Worm (Caenorhabditis elegans) whole organism, late embryonic: ENCODE results near the gene srsx-8.
"Not testable (repeated sequence)": the region's sequence is repeated elsewhere in the genome, so short reads cannot be mapped to it uniquely, and the experiment has no call there.

Experiments used
- C08G9.2 ChIP-seq: sonication (generic microtip); optimal IDR thresholded peaks from 2 replicates; lab custom pipeline; 2016; ENCODE audit warnings: mild to moderate bottlenecking, missing genetic modification characterization, moderate library complexity, missing compliant biosample characterization
- F13H6.1 ChIP-seq: sonication (generic microtip); optimal IDR thresholded peaks from 2 replicates; lab custom pipeline; 2016; ENCODE audit warnings: missing genetic modification characterization, missing compliant biosample characterization
- T23F11.4 ChIP-seq: fragments of 200-800 bp; sonication (Bioruptor generic); optimal IDR thresholded peaks from 2 replicates; lab custom pipeline; 2018; ENCODE audit warnings: mild to moderate bottlenecking, missing genetic modification characterization, missing compliant biosample characterization
- Y22D7AL.16 ChIP-seq: sonication (generic microtip); optimal IDR thresholded peaks from 2 replicates; lab custom pipeline; 2016; ENCODE audit warnings: missing genetic modification characterization, missing compliant biosample characterization
- ahr-1 ChIP-seq: sonication (generic microtip); optimal IDR thresholded peaks from 2 replicates; lab custom pipeline; 2016; ENCODE audit warnings: missing genetic modification characterization, missing compliant biosample characterization
- ama-1 ChIP-seq: fragments of 150-350 bp; optimal IDR thresholded peaks from 2 replicates; lab custom pipeline; 2014
- ceh-18 ChIP-seq: sonication (generic microtip); optimal IDR thresholded peaks from 2 replicates; lab custom pipeline; 2016; ENCODE audit warnings: missing genetic modification characterization, missing compliant biosample characterization
- ceh-2 ChIP-seq: sonication (generic microtip); optimal IDR thresholded peaks from 2 replicates; lab custom pipeline; 2016; ENCODE audit warnings: missing genotype, missing genetic modification characterization, missing compliant biosample characterization
- ceh-31 ChIP-seq: sonication (generic microtip); optimal IDR thresholded peaks from 2 replicates; lab custom pipeline; 2016; ENCODE audit warnings: missing genetic modification characterization, missing compliant biosample characterization
- ceh-45 ChIP-seq: fragments of 200-800 bp; sonication (Bioruptor generic); IDR thresholded peaks from 2 replicates; pipeline ENCODE4 v1.3.6; 2022; ENCODE audit warnings: missing genetic modification reagents, missing genetic modification characterization, missing compliant biosample characterization
- ceh-48 ChIP-seq: sonication (generic microtip); optimal IDR thresholded peaks from 2 replicates; lab custom pipeline; 2016; ENCODE audit warnings: missing genetic modification characterization, inconsistent platforms, missing compliant biosample characterization
- ceh-9 ChIP-seq: sonication (generic microtip); optimal IDR thresholded peaks from 2 replicates; lab custom pipeline; 2016; ENCODE audit warnings: mild to moderate bottlenecking, missing genetic modification characterization, inconsistent platforms, missing compliant biosample characterization
- dmd-4 ChIP-seq: sonication (generic microtip); optimal IDR thresholded peaks from 2 replicates; lab custom pipeline; 2016; ENCODE audit warnings: borderline replicate concordance, missing genetic modification characterization, missing compliant biosample characterization
- dve-1 ChIP-seq: sonication (generic microtip); optimal IDR thresholded peaks from 2 replicates; lab custom pipeline; 2017; ENCODE audit warnings: antibody characterized with exemption, mild to moderate bottlenecking, missing genetic modification characterization, missing compliant biosample characterization
- elt-2 ChIP-seq: sonication (generic microtip); optimal IDR thresholded peaks from 2 replicates; lab custom pipeline; 2016; ENCODE audit warnings: missing genetic modification reagents, missing genetic modification characterization, missing compliant biosample characterization
- elt-4 ChIP-seq: sonication (generic microtip); optimal IDR thresholded peaks from 2 replicates; lab custom pipeline; 2016; ENCODE audit warnings: missing genetic modification characterization, missing compliant biosample characterization
- ets-4 ChIP-seq: sonication (generic microtip); optimal IDR thresholded peaks from 2 replicates; lab custom pipeline; 2016; ENCODE audit warnings: missing genetic modification characterization, missing compliant biosample characterization
- fkh-10 ChIP-seq: fragments of 150-350 bp; optimal IDR thresholded peaks from 2 replicates; lab custom pipeline; 2014; ENCODE audit warnings: missing biosample characterization, missing genetic modification reagents, missing genetic modification characterization
- fkh-6 ChIP-seq: sonication (generic microtip); optimal IDR thresholded peaks from 2 replicates; lab custom pipeline; 2016; ENCODE audit warnings: missing genetic modification characterization, missing compliant biosample characterization
- gmeb-2 ChIP-seq: sonication (generic microtip); optimal IDR thresholded peaks from 2 replicates; lab custom pipeline; 2016; ENCODE audit warnings: missing genetic modification characterization, inconsistent platforms, missing compliant biosample characterization
- hlh-13 ChIP-seq: fragments of 200-800 bp; sonication (Bioruptor generic); optimal IDR thresholded peaks from 2 replicates; lab custom pipeline; 2018; ENCODE audit warnings: mild to moderate bottlenecking, missing genetic modification characterization, missing compliant biosample characterization
- lin-11 ChIP-seq: fragments of 200-800 bp; sonication (Bioruptor generic); optimal IDR thresholded peaks from 2 replicates; lab custom pipeline; 2018; ENCODE audit warnings: mild to moderate bottlenecking, missing genetic modification characterization, missing compliant biosample characterization
- madf-2 ChIP-seq: sonication (generic microtip); optimal IDR thresholded peaks from 2 replicates; lab custom pipeline; 2017; ENCODE audit warnings: missing genetic modification characterization, missing compliant biosample characterization
- mec-3 ChIP-seq: sonication (generic microtip); optimal IDR thresholded peaks from 2 replicates; lab custom pipeline; 2016; ENCODE audit warnings: borderline replicate concordance, missing genetic modification characterization, missing compliant biosample characterization
- nfya-1 ChIP-seq: sonication (generic microtip); optimal IDR thresholded peaks from 2 replicates; lab custom pipeline; 2017; ENCODE audit warnings: missing genetic modification characterization, mild to moderate bottlenecking, missing compliant biosample characterization, antibody characterized with exemption, moderate library complexity
- nhr-11 ChIP-seq: fragments of 150-350 bp; optimal IDR thresholded peaks from 2 replicates; lab custom pipeline; 2014; ENCODE audit warnings: missing biosample characterization, missing genetic modification characterization
- nhr-232 ChIP-seq: sonication (generic microtip); optimal IDR thresholded peaks from 2 replicates; lab custom pipeline; 2016; ENCODE audit warnings: missing genetic modification characterization, missing compliant biosample characterization
- npax-4 ChIP-seq: sonication (generic microtip); optimal IDR thresholded peaks from 2 replicates; lab custom pipeline; 2016; ENCODE audit warnings: missing genetic modification characterization, missing compliant biosample characterization
- pax-1 ChIP-seq: fragments of 150-350 bp; optimal IDR thresholded peaks from 2 replicates; lab custom pipeline; 2014; ENCODE audit warnings: missing biosample characterization, missing genetic modification characterization
- pha-4 ChIP-seq: fragments of 150-350 bp; optimal IDR thresholded peaks from 2 replicates; lab custom pipeline; 2018; ENCODE audit warnings: missing biosample characterization, missing genetic modification reagents, missing genetic modification characterization
- rnt-1 ChIP-seq: sonication (generic microtip); optimal IDR thresholded peaks from 2 replicates; lab custom pipeline; 2016; ENCODE audit warnings: missing genetic modification characterization, missing compliant biosample characterization
- sdc-2 ChIP-seq: sonication (generic microtip); optimal IDR thresholded peaks from 2 replicates; lab custom pipeline; 2016; ENCODE audit warnings: missing genotype, missing genetic modification characterization, missing compliant biosample characterization
- sox-2 ChIP-seq: fragments of 200-800 bp; sonication (Bioruptor generic); IDR thresholded peaks from 2 replicates; pipeline ENCODE4 v1.3.6; 2022; ENCODE audit warnings: missing genetic modification reagents, missing genetic modification characterization, missing compliant biosample characterization
- sox-4 ChIP-seq: sonication (generic microtip); optimal IDR thresholded peaks from 2 replicates; lab custom pipeline; 2017; ENCODE audit warnings: mild to moderate bottlenecking, missing genetic modification characterization, inconsistent platforms, missing compliant biosample characterization
- tbx-2 ChIP-seq: sonication (generic microtip); optimal IDR thresholded peaks from 2 replicates; lab custom pipeline; 2016; ENCODE audit warnings: missing genetic modification characterization, missing compliant biosample characterization
- tbx-7 ChIP-seq: sonication (generic microtip); optimal IDR thresholded peaks from 2 replicates; lab custom pipeline; 2016; ENCODE audit warnings: missing genotype, missing genetic modification characterization, missing compliant biosample characterization
- unc-3 ChIP-seq, 2 experiments: fragments of 200-800 bp in 1 of 2; sonication (Bioruptor generic) in 1 of 2; sonication (generic microtip) in 1 of 2; conservative IDR thresholded peaks in 1 of 2; optimal IDR thresholded peaks in 1 of 2; 2 replicates each; pipeline versions ENCODE4 v1.3.6 to Lab custom; 2016 to 2022; ENCODE audit warnings: missing compliant biosample characterization in 2 of 2, missing genetic modification characterization in 2 of 2, missing genetic modification reagents in 1 of 2
- unc-86 ChIP-seq: sonication (generic microtip); optimal IDR thresholded peaks from 2 replicates; lab custom pipeline; 2016; ENCODE audit warnings: missing genetic modification characterization, missing compliant biosample characterization
- ztf-16 ChIP-seq: sonication (generic microtip); optimal IDR thresholded peaks from 2 replicates; lab custom pipeline; 2017; ENCODE audit warnings: missing genetic modification characterization, missing compliant biosample characterization

srsx-8 gene

DNA sequence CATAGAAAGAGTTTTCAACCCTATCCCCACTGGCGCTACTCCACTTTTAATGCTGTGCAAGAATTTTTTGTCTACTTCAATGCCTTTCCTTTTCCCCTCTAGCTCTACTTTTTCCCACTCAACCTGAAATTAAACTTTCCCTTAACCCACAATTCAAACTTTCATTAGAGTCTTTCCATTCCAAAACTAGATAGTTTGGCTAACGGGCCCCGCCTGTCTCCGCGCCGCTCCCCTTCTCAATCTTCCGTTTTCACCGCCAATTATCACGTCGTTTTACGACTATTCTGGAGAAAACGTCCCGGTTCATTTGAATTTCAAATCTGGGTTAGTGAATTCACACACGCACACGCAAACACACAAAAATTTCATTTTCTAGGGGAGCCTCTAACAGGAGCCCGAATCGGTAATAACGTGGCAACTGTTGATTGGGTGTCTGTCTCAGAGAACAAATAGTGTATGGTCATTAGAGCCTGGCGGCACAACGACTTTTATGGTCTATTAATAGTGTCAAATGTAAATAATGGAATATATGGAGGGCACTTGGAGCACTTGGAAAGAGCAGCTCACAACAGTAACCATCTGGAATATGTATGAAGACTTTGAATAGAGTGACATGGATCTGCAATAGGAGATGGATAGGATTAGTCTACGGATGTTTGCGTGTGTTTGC lies 17.0 kb upstream of the srsx-8 start:
- TF ChIP-seq nfya-1 (tag; lab: Kevin White, UChicago) (peak; percentile 73), Y22D7AL.16 (tag; lab: Kevin White, UChicago) (no peak), ama-1 (lab: Kevin White, UChicago) (peak; percentile 19), fkh-6 (tag; lab: Kevin White, UChicago) (no peak), mec-3 (tag; lab: Kevin White, UChicago) (no peak)
- TF ChIP-seq, all 69 proteins: peak for 2

DNA sequence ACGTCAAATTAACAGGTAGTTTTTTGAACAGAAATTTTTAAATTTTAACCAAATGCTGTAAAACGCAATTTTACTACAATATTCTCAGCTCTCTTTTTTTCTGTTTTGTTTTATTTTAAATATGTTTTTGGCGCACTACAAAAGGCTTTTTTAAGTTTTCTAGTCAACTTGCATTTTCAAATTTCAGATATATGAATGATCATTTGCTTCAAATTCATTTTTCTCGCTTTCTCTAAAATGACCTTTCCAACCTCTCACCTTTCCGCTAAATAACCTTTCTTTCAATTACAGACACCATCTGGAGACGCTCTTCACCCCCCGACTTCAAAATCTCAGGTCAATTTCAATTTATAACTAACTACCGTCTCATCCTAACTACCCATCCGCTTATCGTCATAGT lies 13.9 kb upstream of the srsx-8 start, which contains the start of gene cdc-25.2:
Gene cdc-25.2 (plus strand): TSS at position 301 of the 400 bp plus-strand sequence.
- TF ChIP-seq ets-4 (tag; lab: Kevin White, UChicago) (no peak), elt-4 (tag; lab: Kevin White, UChicago) (no peak), rnt-1 (tag; lab: Kevin White, UChicago) (no peak), C08G9.2 (tag; lab: Kevin White, UChicago) (no peak), madf-2 (tag; lab: Kevin White, UChicago) (no peak), nhr-232 (tag; lab: Kevin White, UChicago) (no peak), ceh-2 (no peak), npax-4 (no peak), gmeb-2 (tag; lab: Kevin White, UChicago) (no peak), T23F11.4 (GFP tag; lab: Kevin White, UChicago) (no peak), ceh-31 (no peak), ztf-16 (tag; lab: Kevin White, UChicago) (no peak), F13H6.1 (tag; lab: Kevin White, UChicago) (no peak), dve-1 (no peak), dmd-4 (no peak), mec-3 (tag; lab: Kevin White, UChicago) (no peak), pax-1 (tag; lab: Kevin White, UChicago) (no peak)

DNA sequence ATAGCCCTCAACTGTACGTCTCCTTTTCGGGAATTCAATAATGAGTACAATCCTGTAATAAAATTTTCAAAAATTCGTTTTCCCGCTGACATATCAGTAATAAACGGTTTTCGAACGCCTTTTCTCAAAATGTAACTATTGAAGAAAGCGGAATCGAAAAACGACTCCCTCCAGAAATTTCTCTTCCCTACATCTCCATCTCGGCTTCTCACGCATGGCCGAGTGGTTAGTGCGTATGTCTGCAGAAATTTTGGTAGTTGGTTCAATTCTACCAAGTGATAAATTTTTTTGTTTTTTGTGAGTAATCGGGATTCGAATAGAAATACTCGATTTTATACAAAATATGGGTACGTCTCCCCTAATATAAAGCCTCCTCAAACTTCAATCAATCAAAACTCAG lies 8.3 kb upstream of the srsx-8 start:
- peak; percentile 72 for TF ChIP-seq unc-3 (GFP tag; conservative IDR thresholded peaks at IDR 0.05; lab: Robert Waterston, UW)
- TF ChIP-seq unc-3 (tag; optimal IDR thresholded peaks at IDR 0.05; lab: Kevin White, UChicago): not testable (repeated sequence)
- peak; percentile 39 for TF ChIP-seq sox-2
- peak; percentile 88 for TF ChIP-seq ceh-45

ce11 chrV:1558113-1558512 lies 5.2 kb upstream of the srsx-8 start:
- TF ChIP-seq pha-4 (tag; lab: Kevin White, UChicago): no peak
- TF ChIP-seq T23F11.4 (GFP tag; lab: Kevin White, UChicago): no peak
- TF ChIP-seq unc-86 (tag; lab: Kevin White, UChicago): no peak
- no peak for TF ChIP-seq hlh-13
- no peak for TF ChIP-seq sox-4 (tag; lab: Kevin White, UChicago)
- TF ChIP-seq fkh-10 (GFP tag; lab: Kevin White, UChicago): no peak
- TF ChIP-seq ceh-18 (tag; lab: Kevin White, UChicago): no peak
- no peak for TF ChIP-seq ceh-9 (tag; lab: Kevin White, UChicago)

DNA sequence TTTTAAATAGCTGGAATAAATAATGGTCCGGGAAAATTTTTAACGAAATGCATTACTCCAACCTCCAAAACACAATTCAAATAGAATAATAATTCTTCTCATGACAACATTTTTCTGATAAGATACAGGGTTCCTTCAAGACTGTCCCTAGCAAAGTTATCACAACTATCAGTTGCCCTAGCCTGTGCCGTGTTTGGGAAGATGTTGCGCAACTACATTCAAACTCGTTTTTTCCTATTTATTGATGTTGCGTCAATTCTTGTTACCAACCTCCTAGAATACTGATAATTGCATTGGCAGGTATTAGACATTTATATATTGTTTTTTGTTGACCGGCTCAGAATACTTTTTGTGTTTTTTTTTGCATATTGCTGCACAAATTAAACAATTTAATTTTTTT lies 2.2 kb upstream of the srsx-8 start:
- TF ChIP-seq elt-2 (tag; lab: Kevin White, UChicago) (peak; percentile 86), fkh-10 (GFP tag; lab: Kevin White, UChicago) (no peak), T23F11.4 (GFP tag; lab: Kevin White, UChicago) (no peak)

- TF ChIP-seq tbx-7 (tag; lab: Kevin White, UChicago) (no peak), Y22D7AL.16 (tag; lab: Kevin White, UChicago) (no peak), nhr-11 (tag; lab: Kevin White, UChicago) (no peak), T23F11.4 (GFP tag; lab: Kevin White, UChicago) (no peak), tbx-2 (tag; lab: Kevin White, UChicago) (no peak), sdc-2 (tag; lab: Kevin White, UChicago) (no peak), lin-11 (no peak), unc-86 (tag; lab: Kevin White, UChicago) (no peak), ceh-2 (no peak), ceh-31 (no peak), ahr-1 (tag; lab: Kevin White, UChicago) (no peak), ceh-48 (tag; lab: Kevin White, UChicago) (no peak)
Measured at ce11 chrV:1551143-1551542, 1.8 kb downstream of the srsx-8 start.
